Worm (Caenorhabditis elegans) whole organism, L1 larva: Measurements from ENCODE around the gene B0244.16.

Experiments used
- C04F5.9 ChIP-seq: sonication (generic microtip); optimal IDR thresholded peaks from 2 replicates; lab custom pipeline; 2016; ENCODE audit warnings: missing genetic modification characterization, missing compliant biosample characterization
- C16A3.4 ChIP-seq: fragments of 150-350 bp; optimal IDR thresholded peaks from 2 replicates; lab custom pipeline; 2014; ENCODE audit warnings: missing biosample characterization, missing genetic modification characterization
- C34B4.2 ChIP-seq: sonication (generic microtip); optimal IDR thresholded peaks from 2 replicates; lab custom pipeline; 2017; ENCODE audit warnings: mild to moderate bottlenecking, missing genetic modification characterization, missing compliant biosample characterization
- Y116A8C.19 ChIP-seq: sonication (generic microtip); optimal IDR thresholded peaks from 2 replicates; lab custom pipeline; 2016; ENCODE audit warnings: missing compliant biosample characterization, missing genetic modification characterization, borderline replicate concordance
- aly-2 ChIP-seq: fragments of 150-350 bp; optimal IDR thresholded peaks from 2 replicates; lab custom pipeline; 2014; ENCODE audit warnings: missing biosample characterization, missing genetic modification characterization
- blmp-1 ChIP-seq: fragments of 150-350 bp; optimal IDR thresholded peaks from 2 replicates; lab custom pipeline; 2014; ENCODE audit warnings: missing biosample characterization, missing genetic modification characterization
- ceh-63 ChIP-seq: fragments of 200-800 bp; sonication (Bioruptor generic); optimal IDR thresholded peaks from 2 replicates; lab custom pipeline; 2018; ENCODE audit warnings: mild to moderate bottlenecking, missing genetic modification characterization, missing compliant biosample characterization
- ceh-8 ChIP-seq: fragments of 200-800 bp; sonication (Bioruptor generic); optimal IDR thresholded peaks from 2 replicates; lab custom pipeline; 2018; ENCODE audit warnings: mild to moderate bottlenecking, missing genetic modification characterization, moderate library complexity, missing compliant biosample characterization
- ceh-82 ChIP-seq, 3 experiments: fragments of 150-350 bp in 1 of 3; sonication (generic microtip) in 2 of 3; optimal IDR thresholded peaks; 2 replicates each; lab custom pipeline; 2014 to 2017; ENCODE audit warnings: missing biosample characterization in 3 of 3, missing genetic modification characterization in 3 of 3
- ceh-88 ChIP-seq: fragments of 200-800 bp; sonication (Bioruptor generic); IDR thresholded peaks from 2 replicates; pipeline ENCODE4 v1.3.6; 2022; ENCODE audit warnings: missing genetic modification characterization, missing compliant biosample characterization
- ceh-90 ChIP-seq: sonication (generic microtip); optimal IDR thresholded peaks from 2 replicates; lab custom pipeline; 2016; ENCODE audit warnings: missing genetic modification characterization, missing compliant biosample characterization
- ces-1 ChIP-seq: fragments of 150-350 bp; optimal IDR thresholded peaks from 2 replicates; lab custom pipeline; 2014; ENCODE audit warnings: missing biosample characterization, missing genetic modification reagents, missing genetic modification characterization
- efl-3 ChIP-seq: fragments of 200-800 bp; sonication (Bioruptor generic); optimal IDR thresholded peaks from 2 replicates; lab custom pipeline; 2018; ENCODE audit warnings: mild to moderate bottlenecking, missing genetic modification characterization, missing compliant biosample characterization
- egl-13 ChIP-seq: sonication (generic microtip); optimal IDR thresholded peaks from 2 replicates; lab custom pipeline; 2016; ENCODE audit warnings: missing genotype, missing genetic modification reagents, missing genetic modification characterization, missing compliant biosample characterization
- egl-27 ChIP-seq, 2 experiments: fragments of 150-350 bp in 1 of 2; sonication (generic microtip); optimal IDR thresholded peaks; 3 replicates each; lab custom pipeline; 2017 to 2018; ENCODE audit warnings: missing biosample characterization in 2 of 2, missing genetic modification characterization in 2 of 2, missing genetic modification reagents in 2 of 2
- elt-2 ChIP-seq: sonication (generic microtip); optimal IDR thresholded peaks from 2 replicates; lab custom pipeline; 2016; ENCODE audit warnings: missing genetic modification characterization, mild to moderate bottlenecking, inconsistent platforms, missing compliant biosample characterization, missing genetic modification reagents
- elt-3 ChIP-seq, 6 experiments: fragments of 150-350 bp in 1 of 6; sonication (generic microtip); optimal IDR thresholded peaks; 2 replicates each; lab custom pipeline; 2017 to 2018; ENCODE audit warnings: missing biosample characterization in 6 of 6, missing genetic modification characterization in 6 of 6, inconsistent platforms in 1 of 6
- fkh-10 ChIP-seq: sonication (generic microtip); optimal IDR thresholded peaks from 2 replicates; lab custom pipeline; 2017; ENCODE audit warnings: missing biosample characterization, missing genetic modification reagents, missing genetic modification characterization
- fkh-8 ChIP-seq: sonication (generic microtip); optimal IDR thresholded peaks from 2 replicates; lab custom pipeline; 2016; ENCODE audit warnings: mild to moderate bottlenecking, missing genetic modification characterization, missing compliant biosample characterization
- grh-1 ChIP-seq: fragments of 200-800 bp; sonication (Bioruptor generic); IDR thresholded peaks from 2 replicates; pipeline ENCODE4 v1.3.6; 2022; ENCODE audit warnings: missing genetic modification reagents, missing genetic modification characterization, missing compliant biosample characterization
- hlh-4 ChIP-seq: sonication (generic microtip); optimal IDR thresholded peaks from 2 replicates; lab custom pipeline; 2016; ENCODE audit warnings: mild to moderate bottlenecking, missing genetic modification characterization, missing compliant biosample characterization
- hpl-2 ChIP-seq: fragments of 150-350 bp; optimal IDR thresholded peaks from 2 replicates; lab custom pipeline; 2014; ENCODE audit warnings: missing biosample characterization, missing genetic modification reagents, missing genetic modification characterization
- irx-1 ChIP-seq: sonication (generic microtip); optimal IDR thresholded peaks from 2 replicates; lab custom pipeline; 2016; ENCODE audit warnings: missing genetic modification characterization, missing compliant biosample characterization
- lin-35 ChIP-seq, 2 experiments: fragments of 150-350 bp; optimal IDR thresholded peaks; 2 replicates each; lab custom pipeline; 2014; ENCODE audit warnings: missing biosample characterization in 2 of 2, missing genetic modification characterization in 2 of 2, missing genetic modification reagents in 2 of 2
- lin-39 ChIP-seq: fragments of 150-350 bp; optimal IDR thresholded peaks from 2 replicates; lab custom pipeline; 2014; ENCODE audit warnings: missing biosample characterization, missing genetic modification reagents, missing genetic modification characterization
- lir-3 ChIP-seq: sonication (generic microtip); optimal IDR thresholded peaks from 2 replicates; lab custom pipeline; 2016; ENCODE audit warnings: mild to moderate bottlenecking, missing genetic modification characterization, moderate library complexity, missing compliant biosample characterization; ENCODE audit not compliant: poor library complexity
- mab-9 ChIP-seq: fragments of 200-800 bp; sonication (Bioruptor generic); IDR thresholded peaks from 2 replicates; pipeline ENCODE4 v1.3.6; 2022; ENCODE audit warnings: missing genetic modification reagents, missing genetic modification characterization, missing compliant biosample characterization
- mef-2 ChIP-seq: fragments of 150-350 bp; optimal IDR thresholded peaks from 2 replicates; lab custom pipeline; 2014; ENCODE audit warnings: missing biosample characterization, missing genetic modification characterization
- nhr-12 ChIP-seq: sonication (generic microtip); optimal IDR thresholded peaks from 2 replicates; lab custom pipeline; 2017; ENCODE audit warnings: missing biosample characterization, missing genetic modification characterization
- nhr-19 ChIP-seq: fragments of 200-800 bp; sonication (Bioruptor generic); conservative IDR thresholded peaks from 2 replicates; pipeline ENCODE4 v1.3.6; 2022; ENCODE audit warnings: missing genetic modification characterization, missing compliant biosample characterization
- nhr-20 ChIP-seq: sonication (generic microtip); optimal IDR thresholded peaks from 2 replicates; lab custom pipeline; 2016; ENCODE audit warnings: mild to moderate bottlenecking, missing genetic modification characterization, missing compliant biosample characterization
- nhr-28 ChIP-seq: fragments of 150-350 bp; optimal IDR thresholded peaks from 2 replicates; lab custom pipeline; 2014; ENCODE audit warnings: missing biosample characterization, missing genetic modification characterization
- nhr-47 ChIP-seq: sonication (generic microtip); optimal IDR thresholded peaks from 2 replicates; lab custom pipeline; 2016; ENCODE audit warnings: mild to moderate bottlenecking, missing genetic modification characterization, moderate library complexity, missing compliant biosample characterization
- nhr-76 ChIP-seq: sonication (generic microtip); optimal IDR thresholded peaks from 2 replicates; lab custom pipeline; 2017; ENCODE audit warnings: missing biosample characterization, missing genetic modification characterization
- nhr-77 ChIP-seq: fragments of 150-350 bp; optimal IDR thresholded peaks from 2 replicates; lab custom pipeline; 2014; ENCODE audit warnings: missing biosample characterization, missing genetic modification characterization
- nhr-84 ChIP-seq: sonication (generic microtip); optimal IDR thresholded peaks from 2 replicates; lab custom pipeline; 2017; ENCODE audit warnings: missing biosample characterization, missing genetic modification characterization
- nhr-85 ChIP-seq: sonication (generic microtip); peaks from one replicate; lab custom pipeline; 2016; ENCODE audit warnings: missing genetic modification characterization, inconsistent platforms, missing compliant biosample characterization
- nhr-90 ChIP-seq: sonication (generic microtip); optimal IDR thresholded peaks from 2 replicates; lab custom pipeline; 2016; ENCODE audit warnings: mild to moderate bottlenecking, missing genetic modification characterization, missing compliant biosample characterization; ENCODE audit not compliant: poor library complexity
- pag-3 ChIP-seq: sonication (generic microtip); optimal IDR thresholded peaks from 2 replicates; lab custom pipeline; 2017; ENCODE audit warnings: missing genetic modification characterization, mild to moderate bottlenecking, missing compliant biosample characterization, antibody characterized with exemption, borderline replicate concordance; ENCODE audit not compliant: insufficient read depth
- pax-3 ChIP-seq: fragments of 200-800 bp; sonication (Bioruptor generic); optimal IDR thresholded peaks from 2 replicates; lab custom pipeline; 2018; ENCODE audit warnings: mild to moderate bottlenecking, missing genetic modification characterization, moderate library complexity, missing compliant biosample characterization
- rnt-1 ChIP-seq: sonication (generic microtip); optimal IDR thresholded peaks from 2 replicates; lab custom pipeline; 2016; ENCODE audit warnings: mild to moderate bottlenecking, missing genetic modification characterization, moderate library complexity, missing compliant biosample characterization
- skn-1 ChIP-seq: fragments of 150-350 bp; optimal IDR thresholded peaks from 2 replicates; lab custom pipeline; 2014; ENCODE audit warnings: missing biosample characterization, missing genetic modification characterization
- snpc-4 ChIP-seq: fragments of 150-350 bp; optimal IDR thresholded peaks from 2 replicates; lab custom pipeline; 2014; ENCODE audit warnings: missing biosample characterization, missing genetic modification characterization
- sox-4 ChIP-seq: sonication (generic microtip); optimal IDR thresholded peaks from 2 replicates; lab custom pipeline; 2016; ENCODE audit warnings: missing genetic modification characterization, missing compliant biosample characterization
- sptf-1 ChIP-seq: fragments of 150-350 bp; optimal IDR thresholded peaks from 2 replicates; lab custom pipeline; 2014; ENCODE audit warnings: missing biosample characterization, missing genetic modification characterization
- tbx-2 ChIP-seq: sonication (generic microtip); optimal IDR thresholded peaks from 2 replicates; lab custom pipeline; 2016; ENCODE audit warnings: missing genetic modification characterization, missing compliant biosample characterization
- unc-130 ChIP-seq: fragments of 150-350 bp; optimal IDR thresholded peaks from 2 replicates; lab custom pipeline; 2017; ENCODE audit warnings: missing biosample characterization, missing genetic modification characterization, inconsistent platforms
- unc-62 ChIP-seq: fragments of 150-350 bp; optimal IDR thresholded peaks from 2 replicates; lab custom pipeline; 2014; ENCODE audit warnings: missing biosample characterization, missing genetic modification reagents, missing genetic modification characterization
- unc-86 ChIP-seq: sonication (generic microtip); optimal IDR thresholded peaks from 2 replicates; lab custom pipeline; 2016; ENCODE audit warnings: missing genetic modification characterization, missing compliant biosample characterization
- unc-98 ChIP-seq: fragments of 200-800 bp; sonication (Bioruptor generic); IDR thresholded peaks from 2 replicates; pipeline ENCODE4 v1.3.6; 2022; ENCODE audit warnings: missing genetic modification characterization, missing compliant biosample characterization
- vab-15 ChIP-seq: sonication (generic microtip); optimal IDR thresholded peaks from 2 replicates; lab custom pipeline; 2017; ENCODE audit warnings: missing genotype, mild to moderate bottlenecking, missing genetic modification characterization, missing compliant biosample characterization
- ztf-11 ChIP-seq, 2 experiments: sonication (generic microtip); optimal IDR thresholded peaks; 2 replicates each; lab custom pipeline; 2016 to 2017; ENCODE audit warnings: missing genetic modification characterization in 2 of 2, missing biosample characterization in 1 of 2, missing compliant biosample characterization in 1 of 2
- ztf-4 ChIP-seq: fragments of 150-350 bp; optimal IDR thresholded peaks from 2 replicates; lab custom pipeline; 2014; ENCODE audit warnings: missing biosample characterization, missing genetic modification characterization

Gene B0244.16

DNA sequence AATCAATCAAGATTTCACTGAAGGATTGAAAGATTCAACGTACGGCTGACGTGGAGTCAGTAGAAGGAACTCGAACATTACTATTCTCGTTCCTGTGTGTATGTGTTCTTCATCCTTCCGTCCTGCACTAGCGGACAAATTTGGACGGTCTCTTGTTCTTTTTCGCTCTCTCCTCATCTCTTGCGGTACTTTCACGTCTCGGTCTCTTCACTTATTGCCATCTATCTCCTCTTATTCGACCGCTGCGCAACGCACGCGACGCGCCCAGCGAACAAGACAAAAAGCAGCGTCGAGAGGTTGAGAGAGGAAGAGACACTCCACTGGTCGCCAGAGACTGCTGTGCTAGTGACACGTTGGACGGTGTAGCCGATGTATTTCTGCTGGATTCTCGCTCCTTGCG lies 25.3 kb upstream of the B0244.16 start:
- peak in 1 of 6 experiments; percentile 44 for TF ChIP-seq elt-3 (tag; optimal IDR thresholded peaks at IDR 0.05; lab: Kevin White, UChicago)
- no peak for TF ChIP-seq nhr-28
- no peak for TF ChIP-seq nhr-19
- no peak for TF ChIP-seq vab-15 (tag; lab: Kevin White, UChicago)
- TF ChIP-seq nhr-20 (tag; lab: Kevin White, UChicago) = peak; percentile 5
- peak; percentile 49 for TF ChIP-seq fkh-8 (tag; lab: Kevin White, UChicago)
- no peak for TF ChIP-seq mab-9 (GFP tag; lab: Robert Waterston, UW)
- TF ChIP-seq ceh-90 = no peak
- TF ChIP-seq Y116A8C.19 (tag; lab: Kevin White, UChicago) = no peak
- TF ChIP-seq lin-35 (GFP tag; optimal IDR thresholded peaks at IDR 0.05; lab: Kevin White, UChicago) = peak; percentile 55 to 64
- peak; percentile 7 to 87 (median 68) for TF ChIP-seq ceh-82 (tag; optimal IDR thresholded peaks at IDR 0.05; lab: Kevin White, UChicago)
- TF ChIP-seq blmp-1 = peak; percentile 52
- no peak for TF ChIP-seq pax-3 (tag; lab: Kevin White, UChicago)
- no peak for TF ChIP-seq nhr-85
- TF ChIP-seq nhr-12 (tag; lab: Kevin White, UChicago) = no peak
- no peak for TF ChIP-seq sptf-1 (tag; lab: Kevin White, UChicago)
- TF ChIP-seq fkh-10 (GFP tag; lab: Kevin White, UChicago) = peak; percentile 10
- no peak for TF ChIP-seq elt-2
- peak; percentile 75 for TF ChIP-seq rnt-1 (tag; lab: Kevin White, UChicago)
- TF ChIP-seq nhr-90 = no peak
- no peak for TF ChIP-seq egl-27 (tag; optimal IDR thresholded peaks at IDR 0.05; lab: Kevin White, UChicago)
- peak; percentile 31 for TF ChIP-seq snpc-4 (tag; lab: Kevin White, UChicago)
- TF ChIP-seq sox-4 = no peak
- peak; percentile 43 for TF ChIP-seq nhr-77 (tag; lab: Kevin White, UChicago)
- TF ChIP-seq ztf-11 (tag; optimal IDR thresholded peaks at IDR 0.05; lab: Kevin White, UChicago) = no peak
- TF ChIP-seq lin-39 (tag; lab: Kevin White, UChicago) = no peak
- TF ChIP-seq C34B4.2 (tag; lab: Kevin White, UChicago) = no peak
- TF ChIP-seq unc-98 (GFP tag; lab: Robert Waterston, UW) = no peak
- TF ChIP-seq aly-2 = no peak
- TF ChIP-seq C16A3.4 = peak; percentile 57
- peak; percentile 54 for TF ChIP-seq skn-1 (tag; lab: Kevin White, UChicago)
- TF ChIP-seq mef-2 = no peak
- TF ChIP-seq C04F5.9 = no peak
- TF ChIP-seq unc-130 (tag; lab: Kevin White, UChicago) = no peak
- TF ChIP-seq hpl-2 (GFP tag; lab: Kevin White, UChicago) = no peak
- TF ChIP-seq nhr-76 = no peak
- no peak for TF ChIP-seq ces-1
- no peak for TF ChIP-seq ztf-4
- TF ChIP-seq efl-3 = no peak
- no peak for TF ChIP-seq irx-1
- TF ChIP-seq nhr-47 (tag; lab: Kevin White, UChicago) = peak; percentile 40
- TF ChIP-seq egl-13 (tag; lab: Kevin White, UChicago) = no peak
- TF ChIP-seq hlh-4 (tag; lab: Kevin White, UChicago) = no peak
- no peak for TF ChIP-seq nhr-84
- no peak for TF ChIP-seq grh-1 (GFP tag; lab: Robert Waterston, UW)
- TF ChIP-seq tbx-2 = peak; percentile 46
- no peak for TF ChIP-seq ceh-63 (GFP tag; lab: Kevin White, UChicago)
- no peak for TF ChIP-seq ceh-88
- TF ChIP-seq unc-62 (GFP tag; lab: Kevin White, UChicago) = no peak
- TF ChIP-seq unc-86 (tag; lab: Kevin White, UChicago) = peak; percentile 35
- TF ChIP-seq lir-3 (tag; lab: Kevin White, UChicago) = no peak
- no peak for TF ChIP-seq pag-3 (tag; lab: Kevin White, UChicago)
- TF ChIP-seq ceh-8 (GFP tag; lab: Kevin White, UChicago) = no peak
